Fruit fly (Drosophila melanogaster) whole organism, pupa: ENCODE data around the gene Gad1.

Experiments used
- CG12605 ChIP-seq: fragments of 200-800 bp; sonication (Bioruptor generic); IDR thresholded peaks from 2 replicates; pipeline ENCODE4 v1.3.6; 2022; ENCODE audit warnings: missing biosample characterization, missing genetic modification characterization
- CG13204 ChIP-seq: fragments of 200-800 bp; sonication (Bioruptor generic); optimal IDR thresholded peaks from 2 replicates; lab custom pipeline; 2018; ENCODE audit warnings: missing biosample characterization, mild to moderate bottlenecking, missing genetic modification characterization, moderate library complexity
- CG14655 ChIP-seq: fragments of 200-800 bp; sonication (Bioruptor generic); optimal IDR thresholded peaks from 3 replicates; lab custom pipeline; 2017; ENCODE audit warnings: mild to moderate bottlenecking, missing biosample characterization, missing genetic modification reagents, missing genetic modification characterization
- CG17806 ChIP-seq: fragments of 200-800 bp; sonication (Bioruptor generic); optimal IDR thresholded peaks from 2 replicates; lab custom pipeline; 2018; ENCODE audit warnings: missing biosample characterization, mild to moderate bottlenecking, missing genetic modification characterization, moderate library complexity
- CG8301 ChIP-seq: fragments of 200-800 bp; sonication (Bioruptor generic); optimal IDR thresholded peaks from 2 replicates; lab custom pipeline; 2018; ENCODE audit warnings: missing biosample characterization, mild to moderate bottlenecking, missing genetic modification characterization
- Pif1A ChIP-seq: fragments of 200-800 bp; sonication (Bioruptor generic); optimal IDR thresholded peaks from 3 replicates; lab custom pipeline; 2016; ENCODE audit warnings: missing biosample characterization, missing genetic modification characterization
- rn ChIP-seq: fragments of 200-800 bp; sonication (Bioruptor generic); IDR thresholded peaks from 2 replicates; pipeline ENCODE4 v1.3.6; 2022; ENCODE audit warnings: missing biosample characterization, missing genetic modification characterization

DNA sequence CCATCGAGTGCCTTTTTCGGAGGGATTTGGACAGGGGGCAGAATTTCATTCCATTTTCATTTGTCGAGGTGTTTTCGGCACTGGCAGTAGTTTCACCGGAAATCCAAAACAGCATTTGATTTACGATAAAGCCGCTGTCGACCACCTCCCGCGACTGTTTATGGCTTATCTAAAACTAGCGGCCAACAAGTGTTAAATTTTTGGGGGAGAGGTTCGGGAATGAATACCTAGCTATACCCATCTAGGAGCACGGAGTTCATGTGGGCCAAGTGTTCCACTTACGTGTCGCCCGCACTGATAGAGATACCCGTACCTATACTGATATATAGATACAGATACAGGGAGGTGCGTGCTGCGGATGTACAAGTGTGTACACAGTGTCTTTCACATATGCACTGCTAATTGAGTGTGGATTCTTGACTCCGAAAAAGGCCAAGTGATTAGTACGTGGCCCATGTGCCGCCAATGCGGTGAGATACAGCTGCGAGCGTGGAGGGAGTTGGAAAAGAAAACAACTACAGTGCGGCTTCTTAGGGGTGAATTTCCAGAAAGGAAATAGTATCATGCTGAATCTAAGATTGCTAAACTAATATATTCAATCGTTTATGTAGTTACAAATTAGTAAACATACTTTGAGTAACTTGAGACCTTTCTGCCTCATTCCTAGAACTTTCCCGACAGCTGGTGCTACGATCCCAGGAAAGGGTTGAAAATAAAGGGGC, 31.3 kb upstream of the Gad1 start:
- TF ChIP-seq rn (GFP tag; lab: Robert Waterston, UW): no peak
- TF ChIP-seq CG13204: no peak
- no peak for TF ChIP-seq CG14655 (GFP tag; lab: Kevin White, UChicago)
- no peak for TF ChIP-seq CG8301 (tag; lab: Kevin White, UChicago)
- no peak for TF ChIP-seq CG12605 (GFP tag; lab: Robert Waterston, UW)
- TF ChIP-seq CG17806 (tag; lab: Kevin White, UChicago): no peak
- TF ChIP-seq Pif1A (GFP tag; lab: Kevin White, UChicago): no peak
